Worm (Caenorhabditis elegans): ENCODE results near the gene mom-2.

- TF ChIP-seq pqm-1 (tag; optimal IDR thresholded peaks at IDR 0.05): no peak
- no peak for TF ChIP-seq ceh-16 (tag; optimal IDR thresholded peaks at IDR 0.05)
- no peak for TF ChIP-seq lin-39 (tag; optimal IDR thresholded peaks at IDR 0.05)
- TF ChIP-seq mdl-1 (tag; optimal IDR thresholded peaks at IDR 0.05): no peak
- TF ChIP-seq ama-1 (optimal IDR thresholded peaks at IDR 0.05): no peak
- TF ChIP-seq snpc-4 (tag; optimal IDR thresholded peaks at IDR 0.05): no peak
- no peak for TF ChIP-seq aly-2 (tag; optimal IDR thresholded peaks at IDR 0.05)
- TF ChIP-seq ZK546.5 (tag; optimal IDR thresholded peaks at IDR 0.05): no peak
- TF ChIP-seq nhr-11 (tag; optimal IDR thresholded peaks at IDR 0.05): no peak
- no peak for TF ChIP-seq skn-1 (tag; optimal IDR thresholded peaks at IDR 0.05)
- TF ChIP-seq elt-2 (tag; optimal IDR thresholded peaks at IDR 0.05): no peak
These were observed 38.6 kb downstream of the mom-2 start, which contains the start of the genes pho-6 and F52E1.3 for ce11 chrV:8394357-8394850.
